Fruit fly (Drosophila melanogaster) whole organism, adult: ENCODE measurements around the gene CG33252.

Source experiments
- CG33017 ChIP-seq: fragments of 200-800 bp; sonication (Bioruptor generic); optimal IDR thresholded peaks from 2 replicates; lab custom pipeline; 2018; ENCODE audit warnings: missing biosample characterization, mild to moderate bottlenecking, missing genetic modification characterization, moderate library complexity
- CG7045 ChIP-seq: fragments of 200-800 bp; sonication (Bioruptor generic); optimal IDR thresholded peaks from 2 replicates; lab custom pipeline; 2017; ENCODE audit warnings: missing biosample characterization, mild to moderate bottlenecking, missing genetic modification characterization
- Hr96 ChIP-seq: fragments of 200-800 bp; sonication (Bioruptor generic); optimal IDR thresholded peaks from 2 replicates; lab custom pipeline; 2016; ENCODE audit warnings: missing biosample characterization, missing genetic modification characterization
- Mnt ChIP-seq: fragments of 200-800 bp; sonication (Bioruptor generic); optimal IDR thresholded peaks from 2 replicates; lab custom pipeline; 2016; ENCODE audit warnings: missing biosample characterization, mild to moderate bottlenecking, missing genetic modification characterization
- cic ChIP-seq: fragments of 200-800 bp; sonication (Bioruptor generic); optimal IDR thresholded peaks from 2 replicates; lab custom pipeline; 2017; ENCODE audit warnings: missing biosample characterization, mild to moderate bottlenecking, missing genetic modification characterization, moderate library complexity
- kay ChIP-seq: fragments of 200-800 bp; sonication (Bioruptor generic); peaks from one replicate; lab custom pipeline; 2016; ENCODE audit warnings: missing biosample characterization, missing genetic modification characterization, borderline replicate concordance
- pad ChIP-seq: fragments of 200-800 bp; sonication (Bioruptor generic); optimal IDR thresholded peaks from 3 replicates; lab custom pipeline; 2017; ENCODE audit warnings: missing biosample characterization, missing genetic modification characterization, mild to moderate bottlenecking, moderate library complexity, missing genetic modification reagents
- tj ChIP-seq: fragments of 200-800 bp; sonication (Bioruptor generic); optimal IDR thresholded peaks from 3 replicates; lab custom pipeline; 2017; ENCODE audit warnings: missing biosample characterization, mild to moderate bottlenecking, missing genetic modification characterization, moderate library complexity
- toe ChIP-seq: fragments of 200-800 bp; sonication (Bioruptor generic); optimal IDR thresholded peaks from 2 replicates; lab custom pipeline; 2016; ENCODE audit warnings: missing biosample characterization, missing genetic modification characterization

dm6 chrX:16922626-16923025, 25.6 kb upstream of the CG33252 start:
- TF ChIP-seq tj (GFP tag; lab: Kevin White, UChicago) = no peak
- TF ChIP-seq Hr96 = no peak
- no peak for TF ChIP-seq kay (GFP tag; lab: Kevin White, UChicago)
- TF ChIP-seq Mnt (GFP tag; lab: Kevin White, UChicago) = no peak
- no peak for TF ChIP-seq CG7045 (GFP tag; lab: Kevin White, UChicago)
- no peak for TF ChIP-seq cic (GFP tag; lab: Kevin White, UChicago)
- TF ChIP-seq CG33017 (tag; lab: Kevin White, UChicago) = no peak
- no peak for TF ChIP-seq pad (GFP tag; lab: Kevin White, UChicago)
- no peak for TF ChIP-seq toe (GFP tag; lab: Kevin White, UChicago)
